Fruit fly (Drosophila melanogaster) whole organism, prepupa: Measurements from ENCODE around the gene Dph5.

ENCODE experiments used
- CG10669 ChIP-seq: fragments of 200-800 bp; sonication (Bioruptor generic); optimal IDR thresholded peaks from 3 replicates; lab custom pipeline; 2018; ENCODE audit warnings: missing biosample characterization, mild to moderate bottlenecking, missing genetic modification characterization, moderate library complexity
- CG11294 ChIP-seq: fragments of 200-800 bp; sonication (Bioruptor generic); IDR thresholded peaks from 2 replicates; pipeline ENCODE4 v1.3.6; 2022; ENCODE audit warnings: missing biosample characterization, missing genetic modification characterization
- CG11762 ChIP-seq: fragments of 200-800 bp; sonication (Bioruptor generic); optimal IDR thresholded peaks from 3 replicates; lab custom pipeline; 2016; ENCODE audit warnings: missing biosample characterization, missing genetic modification characterization; ENCODE audit not compliant: insufficient read depth
- CG11902 ChIP-seq: fragments of 200-800 bp; sonication (Bioruptor generic); optimal IDR thresholded peaks from 3 replicates; lab custom pipeline; 2016; ENCODE audit warnings: missing biosample characterization, missing genetic modification characterization
- CG15336 ChIP-seq: fragments of 200-800 bp; sonication (Bioruptor generic); IDR thresholded peaks from 2 replicates; pipeline ENCODE4 v1.3.6; 2022; ENCODE audit warnings: missing biosample characterization, missing genetic modification characterization
- CG32006 ChIP-seq: fragments of 200-800 bp; sonication (Bioruptor generic); optimal IDR thresholded peaks from 3 replicates; lab custom pipeline; 2017; ENCODE audit warnings: missing biosample characterization, mild to moderate bottlenecking, missing genetic modification characterization
- CG34406 ChIP-seq: fragments of 200-800 bp; sonication (Bioruptor generic); optimal IDR thresholded peaks from 3 replicates; lab custom pipeline; 2016; ENCODE audit warnings: missing biosample characterization, missing genetic modification characterization
- CG3919 ChIP-seq: fragments of 200-800 bp; sonication (Bioruptor generic); optimal IDR thresholded peaks from 3 replicates; lab custom pipeline; 2016; ENCODE audit warnings: missing biosample characterization, missing genetic modification characterization
- CG6163 ChIP-seq: fragments of 200-800 bp; sonication (Bioruptor generic); IDR thresholded peaks from 3 replicates; pipeline ENCODE4 v1.3.6; 2022; ENCODE audit warnings: missing biosample characterization, missing genetic modification characterization
- CG6276 ChIP-seq: fragments of 200-800 bp; sonication (Bioruptor generic); optimal IDR thresholded peaks from 2 replicates; lab custom pipeline; 2017; ENCODE audit warnings: missing biosample characterization, mild to moderate bottlenecking, missing genetic modification characterization
- CG7368 ChIP-seq: fragments of 200-800 bp; sonication (Bioruptor generic); optimal IDR thresholded peaks from 3 replicates; lab custom pipeline; 2016; ENCODE audit warnings: missing biosample characterization, missing genetic modification characterization
- CG8119 ChIP-seq: fragments of 200-800 bp; sonication (Bioruptor generic); IDR thresholded peaks from 3 replicates; pipeline ENCODE4 v1.3.6; 2022; ENCODE audit warnings: missing biosample characterization, missing genetic modification characterization
- CG8319 ChIP-seq: fragments of 200-800 bp; sonication (Bioruptor generic); optimal IDR thresholded peaks from 3 replicates; lab custom pipeline; 2016; ENCODE audit warnings: missing biosample characterization, missing genetic modification characterization
- CG8632 ChIP-seq: fragments of 200-800 bp; sonication (Bioruptor generic); optimal IDR thresholded peaks from 3 replicates; lab custom pipeline; 2016; ENCODE audit warnings: missing biosample characterization, missing genetic modification characterization
- CG9139 ChIP-seq: fragments of 200-800 bp; sonication (Bioruptor generic); optimal IDR thresholded peaks from 3 replicates; lab custom pipeline; 2017; ENCODE audit warnings: missing biosample characterization, mild to moderate bottlenecking, missing genetic modification characterization
- Eip75B ChIP-seq: fragments of 200-800 bp; sonication (Bioruptor generic); optimal IDR thresholded peaks from 3 replicates; lab custom pipeline; 2016; ENCODE audit warnings: missing biosample characterization, missing genetic modification characterization
- Eip78C ChIP-seq: fragments of 200-800 bp; sonication (Bioruptor generic); peaks from one replicate; lab custom pipeline; 2016; ENCODE audit warnings: missing biosample characterization, missing genetic modification characterization
- Eip93F ChIP-seq: fragments of 200-800 bp; sonication (Bioruptor generic); optimal IDR thresholded peaks from 2 replicates; lab custom pipeline; 2016; ENCODE audit warnings: missing biosample characterization, mild to moderate bottlenecking, missing genetic modification characterization
- Hr38 ChIP-seq: sonication (Bioruptor generic); optimal IDR thresholded peaks from 2 replicates; lab custom pipeline; 2016; ENCODE audit warnings: missing biosample characterization, missing genetic modification characterization
- Hr4 ChIP-seq: fragments of 200-800 bp; sonication (Bioruptor generic); optimal IDR thresholded peaks from 3 replicates; lab custom pipeline; 2016; ENCODE audit warnings: missing biosample characterization, missing genetic modification characterization
- Met ChIP-seq: fragments of 200-800 bp; sonication (Bioruptor generic); optimal IDR thresholded peaks from 3 replicates; lab custom pipeline; 2016; ENCODE audit warnings: missing biosample characterization, missing genetic modification characterization
- OdsH ChIP-seq: fragments of 200-800 bp; sonication (Bioruptor generic); optimal IDR thresholded peaks from 3 replicates; lab custom pipeline; 2016; ENCODE audit warnings: missing biosample characterization, missing genetic modification characterization
- Sox14 ChIP-seq: fragments of 200-800 bp; sonication (Bioruptor generic); optimal IDR thresholded peaks from 3 replicates; lab custom pipeline; 2016; ENCODE audit warnings: missing biosample characterization, missing genetic modification characterization
- achi ChIP-seq: fragments of 200-800 bp; sonication (Bioruptor generic); optimal IDR thresholded peaks from 3 replicates; lab custom pipeline; 2016; ENCODE audit warnings: missing biosample characterization, missing genetic modification characterization
- dsx ChIP-seq: fragments of 200-800 bp; optimal IDR thresholded peaks from 3 replicates; lab custom pipeline; 2019; ENCODE audit warnings: missing biosample characterization, mild to moderate bottlenecking, missing genetic modification characterization, moderate library complexity; ENCODE audit not compliant: poor library complexity, severe bottlenecking
- eg ChIP-seq: fragments of 200-800 bp; sonication (Bioruptor generic); IDR thresholded peaks from 3 replicates; pipeline ENCODE4 v1.3.6; 2022; ENCODE audit warnings: missing biosample characterization, missing genetic modification characterization
- esn ChIP-seq: fragments of 200-800 bp; sonication (Bioruptor generic); optimal IDR thresholded peaks from 2 replicates; lab custom pipeline; 2016; ENCODE audit warnings: missing biosample characterization, mild to moderate bottlenecking, missing genetic modification characterization, moderate library complexity
- fd85E ChIP-seq: fragments of 200-800 bp; sonication (Bioruptor generic); optimal IDR thresholded peaks from 3 replicates; lab custom pipeline; 2016; ENCODE audit warnings: missing biosample characterization, missing genetic modification characterization
- fkh ChIP-seq: fragments of 200-800 bp; sonication (Bioruptor generic); optimal IDR thresholded peaks from 3 replicates; lab custom pipeline; 2017; ENCODE audit warnings: missing biosample characterization, mild to moderate bottlenecking, missing genetic modification characterization, moderate library complexity
- lz ChIP-seq: fragments of 200-800 bp; sonication (Bioruptor generic); optimal IDR thresholded peaks from 3 replicates; lab custom pipeline; 2016; ENCODE audit warnings: missing biosample characterization, missing genetic modification characterization
- net ChIP-seq: fragments of 200-800 bp; sonication (Bioruptor generic); optimal IDR thresholded peaks from 3 replicates; lab custom pipeline; 2016; ENCODE audit warnings: missing biosample characterization, missing genetic modification characterization
- pdm3 ChIP-seq: fragments of 200-800 bp; sonication (Bioruptor generic); optimal IDR thresholded peaks from 3 replicates; lab custom pipeline; 2016; ENCODE audit warnings: missing biosample characterization, missing genetic modification characterization
- ss ChIP-seq, 2 experiments: fragments of 200-800 bp; sonication (Bioruptor generic); optimal IDR thresholded peaks; 2 replicates in 1 of 2; 3 replicates in 1 of 2; lab custom pipeline; 2017 to 2018; ENCODE audit warnings: mild to moderate bottlenecking in 2 of 2, missing biosample characterization in 2 of 2, missing genetic modification characterization in 2 of 2, moderate library complexity in 1 of 2
- svp ChIP-seq: fragments of 200-800 bp; sonication (Bioruptor generic); peaks from one replicate; lab custom pipeline; 2016; ENCODE audit warnings: missing biosample characterization, missing genetic modification characterization
- topi ChIP-seq: fragments of 200-800 bp; sonication (Bioruptor generic); optimal IDR thresholded peaks from 3 replicates; lab custom pipeline; 2016; ENCODE audit warnings: missing biosample characterization, missing genetic modification characterization

The Dph5 gene

DNA sequence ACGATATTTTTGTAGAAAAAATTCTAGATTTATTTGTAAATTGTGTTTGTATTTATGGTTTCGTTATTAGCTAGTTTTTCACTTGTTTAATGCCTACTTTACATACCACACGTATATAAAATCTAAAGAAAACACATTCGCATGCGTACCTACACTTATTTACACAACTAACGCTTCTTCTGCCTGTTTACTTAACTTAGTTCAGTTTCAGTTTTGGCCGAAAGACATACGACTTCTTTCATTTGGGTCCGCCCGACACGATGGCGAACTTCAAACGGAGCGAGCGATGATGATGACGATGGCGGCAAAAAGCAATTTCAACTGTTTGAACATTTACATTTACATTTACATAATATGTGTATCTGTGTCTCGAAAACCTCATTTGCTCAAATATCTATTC lies 24.6 kb downstream of the Dph5 start:
- TF ChIP-seq CG11294 (GFP tag; lab: Robert Waterston, UW) (no peak), fkh (GFP tag; lab: Kevin White, UChicago) (peak; percentile 32)

DNA sequence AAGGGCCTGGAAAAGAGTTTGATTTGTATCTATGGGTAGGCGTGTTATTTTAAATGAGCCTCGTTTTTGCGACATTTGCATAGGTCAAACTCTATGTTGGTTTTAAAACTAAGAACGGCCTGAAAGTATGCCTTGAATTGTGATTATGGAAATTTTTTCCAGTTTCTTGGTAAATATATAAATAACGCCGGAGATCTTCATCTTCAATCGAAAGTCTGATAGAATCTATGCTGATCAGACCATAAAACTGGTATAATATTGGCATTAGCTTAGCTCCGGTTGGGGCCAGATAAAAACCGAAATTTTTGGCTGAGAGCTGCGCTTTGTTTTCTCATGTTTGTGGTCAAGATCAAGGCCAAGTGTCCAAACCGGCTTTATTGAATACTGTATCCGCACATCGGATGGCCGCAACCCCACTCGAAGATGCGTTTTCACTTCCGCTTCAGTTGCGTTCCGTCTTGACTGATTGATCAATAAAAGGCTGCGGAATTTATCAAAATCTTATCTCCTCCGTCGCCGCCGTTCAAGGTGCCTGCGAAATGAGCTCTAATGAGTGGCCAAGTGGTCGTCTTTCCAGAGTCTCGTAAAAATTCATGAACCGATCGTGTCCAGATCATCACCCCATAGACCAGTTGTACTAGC lies 25.8 kb downstream of the Dph5 start:
- no peak for TF ChIP-seq CG11902 (GFP tag; lab: Kevin White, UChicago)
- no peak for TF ChIP-seq lz
- no peak for TF ChIP-seq CG8119 (GFP tag; lab: Robert Waterston, UW)
- TF ChIP-seq achi (GFP tag; lab: Kevin White, UChicago) = no peak
- no peak for TF ChIP-seq CG11762 (GFP tag; lab: Kevin White, UChicago)
- TF ChIP-seq CG7368 (GFP tag; lab: Kevin White, UChicago) = no peak
- TF ChIP-seq Sox14 (GFP tag; lab: Kevin White, UChicago) = no peak
- TF ChIP-seq ss (GFP tag; optimal IDR thresholded peaks at IDR 0.05; lab: Kevin White, UChicago) = no peak
- no peak for TF ChIP-seq CG32006 (GFP tag; lab: Kevin White, UChicago)
- no peak for TF ChIP-seq fkh (GFP tag; lab: Kevin White, UChicago)
- no peak for TF ChIP-seq topi
- TF ChIP-seq CG6276 (GFP tag; lab: Kevin White, UChicago) = no peak

DNA sequence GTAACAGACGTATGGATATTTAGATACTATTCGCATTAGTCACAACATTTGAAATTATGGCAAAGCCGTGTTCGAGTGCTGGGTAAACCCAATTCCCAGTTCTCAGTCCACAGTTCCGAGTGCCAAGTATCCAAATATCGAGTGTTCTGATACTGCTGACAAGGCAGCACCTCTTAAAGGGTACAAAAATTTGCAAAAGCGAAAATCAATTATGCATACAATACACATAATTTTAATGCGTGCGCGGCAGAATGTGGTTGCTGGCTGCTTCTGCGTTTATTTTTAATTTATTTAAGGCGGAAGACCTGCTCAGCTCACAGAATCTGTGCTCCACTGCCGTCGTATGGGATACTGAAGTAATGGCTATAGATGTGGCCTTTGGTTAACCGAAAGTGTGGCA lies 30.3 kb downstream of the Dph5 start:
- TF ChIP-seq OdsH = no peak
- TF ChIP-seq CG34406 (GFP tag; lab: Kevin White, UChicago) = no peak
- TF ChIP-seq CG11294 (GFP tag; lab: Robert Waterston, UW) = no peak
- no peak for TF ChIP-seq CG7368 (GFP tag; lab: Kevin White, UChicago)
- TF ChIP-seq CG32006 (GFP tag; lab: Kevin White, UChicago) = no peak
- no peak for TF ChIP-seq Eip93F
- TF ChIP-seq Hr38 (GFP tag; lab: Kevin White, UChicago) = no peak
- no peak for TF ChIP-seq Eip75B (GFP tag; lab: Kevin White, UChicago)
- no peak for TF ChIP-seq fd85E
- no peak for TF ChIP-seq pdm3 (GFP tag; lab: Kevin White, UChicago)
- no peak for TF ChIP-seq CG11902 (GFP tag; lab: Kevin White, UChicago)
- TF ChIP-seq CG3919 (GFP tag; lab: Kevin White, UChicago) = no peak
- TF ChIP-seq achi (GFP tag; lab: Kevin White, UChicago) = no peak
- TF ChIP-seq CG8319 (GFP tag; lab: Kevin White, UChicago) = no peak
- no peak for TF ChIP-seq CG6163 (GFP tag; lab: Robert Waterston, UW)

DNA sequence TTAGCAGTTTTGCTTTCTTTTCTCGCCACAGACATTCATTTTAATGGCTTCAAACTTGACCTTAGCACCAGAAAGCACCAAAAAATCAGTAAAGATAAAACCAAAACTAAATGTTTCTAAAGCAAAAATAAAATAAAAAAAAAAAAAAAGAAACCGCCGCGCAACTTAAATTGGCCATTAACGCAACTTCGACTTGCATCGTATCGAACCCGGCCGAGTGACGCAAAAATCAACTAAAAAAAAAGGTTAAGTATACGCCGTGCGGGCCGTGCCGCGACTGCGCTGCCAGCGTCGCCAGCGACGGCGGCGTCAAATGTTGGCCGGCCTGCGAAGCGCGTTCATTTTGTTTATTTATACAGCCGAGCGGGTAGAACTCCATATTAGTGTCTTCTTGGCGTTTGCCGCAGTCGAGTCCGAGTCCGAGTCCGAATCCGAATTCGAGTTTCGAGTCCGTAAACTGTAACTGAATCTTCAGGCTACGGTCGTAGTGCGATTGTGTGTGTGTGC lies 32.7 kb downstream of the Dph5 start, which contains the start of gene bond:
Gene bond (plus strand): TSS at position 375 of the 507 bp plus-strand sequence.
- TF ChIP-seq CG11294 (GFP tag; lab: Robert Waterston, UW) = no peak
- TF ChIP-seq fkh (GFP tag; lab: Kevin White, UChicago) = peak; percentile 12
- TF ChIP-seq Eip78C (GFP tag; lab: Kevin White, UChicago) = peak; percentile 44

DNA sequence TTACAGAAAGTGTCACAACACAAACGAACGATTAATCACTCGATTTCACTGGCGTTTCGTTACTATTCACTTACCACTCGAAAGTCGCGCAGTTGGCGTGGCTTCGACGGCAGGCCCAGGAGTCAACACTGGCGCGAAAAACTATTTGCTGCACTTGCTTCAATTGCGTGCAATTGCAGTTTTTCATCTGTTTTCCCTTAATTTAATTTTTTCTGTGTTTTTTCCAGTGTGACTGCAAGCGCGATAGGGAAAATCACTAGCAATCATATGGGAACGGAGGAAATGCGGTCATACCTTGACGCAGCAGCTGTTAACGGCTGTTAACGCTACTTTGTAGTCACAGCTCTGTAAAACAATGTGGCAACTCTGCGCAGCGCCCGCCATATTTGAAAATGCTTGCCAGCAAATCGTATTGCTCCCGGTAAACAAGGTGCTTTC lies 35.4 kb downstream of the Dph5 start, which contains the start of gene AdipoR:
Gene AdipoR (minus strand): TSS at position 262 of the 438 bp plus-strand sequence.
- peak; percentile 32; the same call in 1 of the 3 replicates for TF ChIP-seq eg (GFP tag; lab: Robert Waterston, UW)
- TF ChIP-seq CG15336 (GFP tag; lab: Robert Waterston, UW) = no peak
- TF ChIP-seq fkh (GFP tag; lab: Kevin White, UChicago) = peak; percentile 13
- peak; percentile 82 for TF ChIP-seq Eip78C (GFP tag; lab: Kevin White, UChicago)
- TF ChIP-seq net = peak; percentile 39
- peak in 1 of 2 experiments; percentile 36 for TF ChIP-seq ss (GFP tag; optimal IDR thresholded peaks at IDR 0.05; lab: Kevin White, UChicago)
- peak; percentile 1 for TF ChIP-seq Eip75B (GFP tag; lab: Kevin White, UChicago)
- TF ChIP-seq Met (GFP tag; lab: Kevin White, UChicago) = peak; percentile 11
- TF ChIP-seq dsx = peak; percentile 100
- peak; percentile 9 for TF ChIP-seq Hr4 (GFP tag; lab: Kevin White, UChicago)
- TF ChIP-seq Sox14 (GFP tag; lab: Kevin White, UChicago) = peak; percentile 50
- peak; percentile 1 for TF ChIP-seq pdm3 (GFP tag; lab: Kevin White, UChicago)
- TF ChIP-seq topi = peak; percentile 21
- peak; percentile 36 for TF ChIP-seq CG3919 (GFP tag; lab: Kevin White, UChicago)
- no peak for TF ChIP-seq CG8632 (GFP tag; lab: Kevin White, UChicago)
- no peak for TF ChIP-seq CG9139 (GFP tag; lab: Kevin White, UChicago)
- TF ChIP-seq CG10669 = no peak
- peak; percentile 43 for TF ChIP-seq esn (GFP tag; lab: Kevin White, UChicago)
- TF ChIP-seq CG34406 (GFP tag; lab: Kevin White, UChicago) = no peak
- TF ChIP-seq svp (GFP tag; lab: Kevin White, UChicago) = peak; percentile 51
- TF ChIP-seq, all 60 proteins: peak for 15
